Fruit fly (Drosophila melanogaster): Measurements from ENCODE around the gene tal-1A.

tal-1A gene

DNA sequence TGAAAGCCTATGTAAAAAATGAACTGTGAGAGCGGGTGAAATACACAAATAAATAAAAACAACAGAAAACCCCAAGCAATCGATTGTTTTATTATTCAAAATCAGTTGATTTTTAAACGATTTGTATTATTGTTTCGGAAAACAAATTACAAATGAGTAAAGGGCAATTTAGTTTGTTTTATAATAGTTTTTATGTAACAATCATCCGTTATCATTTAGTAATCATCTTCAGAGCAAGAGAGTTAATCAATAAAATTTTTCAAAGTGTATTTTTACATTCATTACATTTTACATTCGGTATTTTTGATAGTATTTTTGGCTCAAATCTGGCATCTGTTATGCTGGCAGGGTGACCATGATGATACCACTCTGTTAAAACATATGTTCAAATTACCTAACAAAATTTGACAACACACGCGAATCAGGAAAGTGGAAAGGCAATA lies 33.6 kb upstream of the tal-1A start, which contains the start of the genes CG42375 and CG9288 (continued):
- peak; percentile 41; the same call in 1 of the 3 replicates for TF ChIP-seq Mrtf (GFP tag; IDR thresholded peaks at IDR 0.05)
- no peak for TF ChIP-seq Opbp (GFP tag; IDR thresholded peaks at IDR 0.05; ENCODE audit: partially characterized antibody)
- TF ChIP-seq CG9817 (tag; optimal IDR thresholded peaks at IDR 0.05), result peak; percentile 27
- peak; percentile 41 for TF ChIP-seq Deaf1 (tag; optimal IDR thresholded peaks at IDR 0.05)
- no peak for TF ChIP-seq Lim3 (GFP tag; IDR thresholded peaks at IDR 0.05)
- TF ChIP-seq lov (optimal IDR thresholded peaks at IDR 0.05), result no peak
- no peak for TF ChIP-seq lov (GFP tag; IDR thresholded peaks at IDR 0.05)
- peak; percentile 38 for TF ChIP-seq en (GFP tag; optimal IDR thresholded peaks at IDR 0.05)
- TF ChIP-seq tap (tag; optimal IDR thresholded peaks at IDR 0.05), result peak; percentile 57
- peak; percentile 24 for TF ChIP-seq Jarid2 (GFP tag; optimal IDR thresholded peaks at IDR 0.05)
- TF ChIP-seq dysf (GFP tag; IDR thresholded peaks at IDR 0.05), result peak; percentile 38; the same call in 1 of the 3 replicates
- TF ChIP-seq lbe (GFP tag; optimal IDR thresholded peaks at IDR 0.05), result no peak
- no peak for TF ChIP-seq esg (GFP tag; conservative IDR thresholded peaks at IDR 0.05)
- TF ChIP-seq Atf6 (GFP tag; IDR thresholded peaks at IDR 0.05), result peak; percentile 36; the same call in 1 of the 2 replicates
- no peak for TF ChIP-seq chinmo (GFP tag; IDR thresholded peaks at IDR 0.05; ENCODE audit: partially characterized antibody)
- no peak for TF ChIP-seq Optix (GFP tag; IDR thresholded peaks at IDR 0.05)
- 0 out of 2 replicates have a peak, but pooled peaks have one; percentile 35 for TF ChIP-seq chm (GFP tag; IDR thresholded peaks at IDR 0.05)
- no peak for TF ChIP-seq CG14860 (GFP tag; IDR thresholded peaks at IDR 0.05; ENCODE audit: partially characterized antibody)
- peak; percentile 38 for TF ChIP-seq CG17186 (GFP tag; optimal IDR thresholded peaks at IDR 0.05)
- TF ChIP-seq CG12155 (GFP tag; optimal IDR thresholded peaks at IDR 0.05), result peak; percentile 5
- TF ChIP-seq sens (GFP tag), result peak; percentile 94
- TF ChIP-seq CG14965 (GFP tag; optimal IDR thresholded peaks at IDR 0.05; ENCODE audit: borderline replicate concordance), result peak; percentile 8
- TF ChIP-seq Side (GFP tag; optimal IDR thresholded peaks at IDR 0.05), result peak; percentile 58
- peak; percentile 35 for TF ChIP-seq CG17802 (tag; optimal IDR thresholded peaks at IDR 0.05)
- no peak for TF ChIP-seq rib (GFP tag; IDR thresholded peaks at IDR 0.05)
- TF ChIP-seq CG13624 (GFP tag; optimal IDR thresholded peaks at IDR 0.05), result peak; percentile 82
- no peak for TF ChIP-seq CG7372 (GFP tag; IDR thresholded peaks at IDR 0.05)
- TF ChIP-seq tll (GFP tag; optimal IDR thresholded peaks at IDR 0.05), result no peak
- TF ChIP-seq Blimp-1 (GFP tag; optimal IDR thresholded peaks at IDR 0.05), result peak; percentile 77
- peak; percentile 84 for TF ChIP-seq E2f1 (GFP tag; IDR thresholded peaks at IDR 0.05)
- peak; percentile 62 for TF ChIP-seq CG17829 (tag; optimal IDR thresholded peaks at IDR 0.05)
- TF ChIP-seq pros (GFP tag; optimal IDR thresholded peaks at IDR 0.05), result no peak
- peak; percentile 19 for TF ChIP-seq Sox102F (GFP tag; optimal IDR thresholded peaks at IDR 0.05)
- TF ChIP-seq CG4282 (GFP tag; optimal IDR thresholded peaks at IDR 0.05), result no peak
- no peak for TF ChIP-seq Antp (GFP tag; optimal IDR thresholded peaks at IDR 0.05)
- no peak for TF ChIP-seq CG15601 (tag; optimal IDR thresholded peaks at IDR 0.05)
- no peak for TF ChIP-seq ci (GFP tag; IDR thresholded peaks at IDR 0.05)
- no peak for TF ChIP-seq CG10543 (GFP tag; optimal IDR thresholded peaks at IDR 0.05)
- peak; percentile 61 for TF ChIP-seq CG1792 (GFP tag; optimal IDR thresholded peaks at IDR 0.05)
- no peak for TF ChIP-seq CG9609 (GFP tag; optimal IDR thresholded peaks at IDR 0.05)
- TF ChIP-seq Eip74EF (GFP tag; optimal IDR thresholded peaks at IDR 0.05), result peak in 1 of 2 experiments; percentile 7
- TF ChIP-seq exex (tag; optimal IDR thresholded peaks at IDR 0.05), result peak; percentile 0
- no peak for TF ChIP-seq peb (GFP tag; IDR thresholded peaks at IDR 0.05)
- no peak for TF ChIP-seq Bgb (GFP tag; IDR thresholded peaks at IDR 0.05; ENCODE audit: partially characterized antibody)
- no peak for TF ChIP-seq CHES-1-like (GFP tag; optimal IDR thresholded peaks at IDR 0.05)
- TF ChIP-seq sob (GFP tag; IDR thresholded peaks at IDR 0.05), result peak; percentile 58
- peak; percentile 72 for TF ChIP-seq Ptx1 (GFP tag; IDR thresholded peaks at IDR 0.05)
- TF ChIP-seq CG1832 (GFP tag; optimal IDR thresholded peaks at IDR 0.05), result no peak
- TF ChIP-seq CG7987 (GFP tag; optimal IDR thresholded peaks at IDR 0.05), result no peak
- peak; percentile 78 for TF ChIP-seq unpg (GFP tag; optimal IDR thresholded peaks at IDR 0.05)

Measured in whole organism, embryonic.